Worm (Caenorhabditis elegans) whole organism, late embryonic: ENCODE data around the gene ztf-17.

Experiments used
- pat-9 ChIP-seq: fragments of 200-800 bp; sonication (Bioruptor generic); optimal IDR thresholded peaks from 2 replicates; lab custom pipeline; 2018; ENCODE audit warnings: mild to moderate bottlenecking, missing genetic modification characterization, moderate library complexity, missing compliant biosample characterization
- tbx-2 ChIP-seq: sonication (generic microtip); optimal IDR thresholded peaks from 2 replicates; lab custom pipeline; 2016; ENCODE audit warnings: missing genetic modification characterization, missing compliant biosample characterization

ce11 chrII:7893648-7894047 is 23.7 kb upstream of the ztf-17 start:
- TF ChIP-seq tbx-2 (no peak), pat-9 (tag; lab: Kevin White, UChicago) (no peak)
